Worm (Caenorhabditis elegans): Measurements from ENCODE around the gene ZK177.11.

DNA sequence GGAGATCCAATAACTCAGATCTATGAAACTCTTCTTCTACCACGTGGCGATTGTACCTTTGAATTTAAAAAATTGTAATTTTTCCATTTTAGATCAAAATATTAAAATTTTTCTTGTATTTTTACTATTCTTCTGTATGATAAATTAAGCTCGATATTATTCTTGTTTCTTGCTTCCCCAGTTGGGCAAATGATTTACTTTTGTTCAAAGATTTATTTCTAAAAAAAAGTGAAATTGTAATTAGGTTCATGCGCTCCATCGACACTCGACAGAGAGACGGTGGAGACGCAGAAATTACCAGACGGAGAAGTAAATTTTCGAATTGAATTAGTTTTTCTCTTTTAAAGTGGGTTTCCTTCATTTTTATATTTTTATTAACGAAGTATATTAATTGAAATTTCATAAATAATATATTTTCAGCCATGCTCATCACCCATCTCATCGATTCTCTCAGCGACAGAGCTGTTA, 16.9 kb upstream of the ZK177.11 start, which contains the start of gene npp-24:
- no peak for TF ChIP-seq nhr-76 (tag; optimal IDR thresholded peaks at IDR 0.05)
- TF ChIP-seq nhr-28 (tag; optimal IDR thresholded peaks at IDR 0.05), result no peak
- TF ChIP-seq drap-1 (GFP tag; optimal IDR thresholded peaks at IDR 0.05), result no peak
- no peak for TF ChIP-seq ztf-11 (tag; optimal IDR thresholded peaks at IDR 0.05)
- TF ChIP-seq lsy-2 (tag; optimal IDR thresholded peaks at IDR 0.05), result no peak
- TF ChIP-seq nhr-12 (tag; optimal IDR thresholded peaks at IDR 0.05), result no peak
- TF ChIP-seq mls-2 (tag; optimal IDR thresholded peaks at IDR 0.05), result no peak
- TF ChIP-seq mep-1 (tag; optimal IDR thresholded peaks at IDR 0.05), result no peak
- no peak for TF ChIP-seq zip-8 (tag; optimal IDR thresholded peaks at IDR 0.05)
- TF ChIP-seq blmp-1 (tag; optimal IDR thresholded peaks at IDR 0.05), result peak; percentile 3
